Worm (Caenorhabditis elegans) whole organism, L4/young adult: ENCODE results near the gene mltn-9.

Experiments
- W03F9.2 ChIP-seq: fragments of 150-350 bp; optimal IDR thresholded peaks from 2 replicates; lab custom pipeline; 2014; ENCODE audit warnings: missing biosample characterization, missing genetic modification characterization
- him-1 ChIP-seq: sonication (generic microtip); optimal IDR thresholded peaks from 2 replicates; lab custom pipeline; 2016; ENCODE audit warnings: missing genotype, missing genetic modification reagents, missing genetic modification characterization, missing compliant biosample characterization

ce11 chrII:14573315-14573714 is 42.5 kb upstream of the mltn-9 start, which contains the start of gene madf-5:
- no peak for TF ChIP-seq W03F9.2 (tag; lab: Kevin White, UChicago)
- no peak for TF ChIP-seq him-1 (tag; lab: Kevin White, UChicago)
